Fruit fly (Drosophila melanogaster) whole organism, embryonic: ENCODE results near the gene CG3339.

Experiments used
- Ada2b ChIP-seq: fragments of 200-800 bp; sonication (Bioruptor generic); IDR thresholded peaks from 2 replicates; pipeline ENCODE4 v1.3.6; 2022; ENCODE audit warnings: missing biosample characterization, missing genetic modification characterization
- Adf1 ChIP-seq: fragments of 200-800 bp; sonication (Bioruptor generic); IDR thresholded peaks from 2 replicates; pipeline ENCODE4 v1.3.6; 2022; ENCODE audit warnings: missing biosample characterization, missing genetic modification characterization
- CG10565 ChIP-seq: fragments of 200-800 bp; sonication (Bioruptor generic); optimal IDR thresholded peaks from 3 replicates; lab custom pipeline; 2016; ENCODE audit warnings: missing biosample characterization, mild to moderate bottlenecking, missing genetic modification characterization
- CG11093 ChIP-seq: fragments of 200-800 bp; sonication (Bioruptor generic); IDR thresholded peaks from 3 replicates; pipeline ENCODE4 v1.3.6; 2022; ENCODE audit warnings: missing biosample characterization, missing genetic modification characterization
- CG12236 ChIP-seq: fragments of 200-800 bp; sonication (Bioruptor generic); optimal IDR thresholded peaks from 2 replicates; lab custom pipeline; 2016; ENCODE audit warnings: missing biosample characterization, missing genetic modification characterization
- CG12659 ChIP-seq: fragments of 200-800 bp; sonication (Bioruptor generic); optimal IDR thresholded peaks from 3 replicates; lab custom pipeline; 2017; ENCODE audit warnings: mild to moderate bottlenecking, missing biosample characterization, missing genetic modification reagents, missing genetic modification characterization
- CG15514 ChIP-seq: fragments of 200-800 bp; sonication (Bioruptor generic); optimal IDR thresholded peaks from 3 replicates; lab custom pipeline; 2017; ENCODE audit warnings: missing biosample characterization, missing genetic modification characterization, mild to moderate bottlenecking, moderate library complexity, missing genetic modification reagents
- CG1602 ChIP-seq: fragments of 200-800 bp; sonication (Bioruptor generic); optimal IDR thresholded peaks from 3 replicates; lab custom pipeline; 2016; ENCODE audit warnings: missing biosample characterization, missing genetic modification characterization
- CG1832 ChIP-seq: fragments of 200-800 bp; sonication (Bioruptor generic); optimal IDR thresholded peaks from 2 replicates; lab custom pipeline; 2017; ENCODE audit warnings: missing biosample characterization, mild to moderate bottlenecking, missing genetic modification characterization, inconsistent platforms
- CG2202 ChIP-seq: fragments of 200-800 bp; sonication (Bioruptor generic); optimal IDR thresholded peaks from 2 replicates; lab custom pipeline; 2018; ENCODE audit warnings: missing biosample characterization, mild to moderate bottlenecking, missing genetic modification characterization
- CG2875 ChIP-seq: fragments of 200-800 bp; sonication (Bioruptor generic); optimal IDR thresholded peaks from 2 replicates; lab custom pipeline; 2017; ENCODE audit warnings: missing biosample characterization, mild to moderate bottlenecking, missing genetic modification characterization, missing genetic modification reagents
- CG30431 ChIP-seq: fragments of 200-800 bp; sonication (Bioruptor generic); optimal IDR thresholded peaks from 2 replicates; lab custom pipeline; 2017; ENCODE audit warnings: missing biosample characterization, missing genetic modification characterization
- CG3281 ChIP-seq: fragments of 200-800 bp; sonication (Bioruptor generic); optimal IDR thresholded peaks from 3 replicates; lab custom pipeline; 2017; ENCODE audit warnings: missing biosample characterization, mild to moderate bottlenecking, missing genetic modification characterization
- CG34376 ChIP-seq: fragments of 200-800 bp; sonication (Bioruptor generic); optimal IDR thresholded peaks from 2 replicates; lab custom pipeline; 2018; ENCODE audit warnings: missing biosample characterization, mild to moderate bottlenecking, missing genetic modification characterization
- CG4730 ChIP-seq: fragments of 200-800 bp; sonication (Bioruptor generic); IDR thresholded peaks from 2 replicates; pipeline ENCODE4 v1.3.6; 2022; ENCODE audit warnings: missing biosample characterization, missing genetic modification characterization
- CG5180 ChIP-seq: fragments of 200-800 bp; sonication (Bioruptor generic); optimal IDR thresholded peaks from 3 replicates; lab custom pipeline; 2017; ENCODE audit warnings: missing biosample characterization, missing genetic modification characterization, mild to moderate bottlenecking, moderate library complexity, missing genetic modification reagents
- CG5953 ChIP-seq: fragments of 200-800 bp; sonication (Bioruptor generic); IDR thresholded peaks from 2 replicates; pipeline ENCODE4 v1.3.6; 2022; ENCODE audit warnings: missing biosample characterization, missing genetic modification characterization
- CG6175 ChIP-seq: fragments of 200-800 bp; sonication (Bioruptor generic); IDR thresholded peaks from 3 replicates; pipeline ENCODE4 v1.3.6; 2022; ENCODE audit warnings: missing biosample characterization, missing genetic modification characterization
- CG6654 ChIP-seq: fragments of 200-800 bp; sonication (Bioruptor generic); optimal IDR thresholded peaks from 2 replicates; lab custom pipeline; 2017; ENCODE audit warnings: missing biosample characterization, mild to moderate bottlenecking, missing genetic modification characterization
- CG9215 ChIP-seq: fragments of 200-800 bp; sonication (Bioruptor generic); IDR thresholded peaks from 2 replicates; pipeline ENCODE4 v1.3.6; 2022; ENCODE audit warnings: missing biosample characterization, missing genetic modification characterization
- CG9609 ChIP-seq: fragments of 200-800 bp; sonication (Bioruptor generic); optimal IDR thresholded peaks from 3 replicates; lab custom pipeline; 2016; ENCODE audit warnings: missing biosample characterization, missing genetic modification characterization
- CG9932 ChIP-seq: fragments of 200-800 bp; sonication (Bioruptor generic); IDR thresholded peaks from 2 replicates; pipeline ENCODE4 v1.3.6; 2022; ENCODE audit warnings: missing biosample characterization, missing genetic modification characterization
- D19B ChIP-seq: fragments of 200-800 bp; sonication (Bioruptor generic); optimal IDR thresholded peaks from 2 replicates; lab custom pipeline; 2017; ENCODE audit warnings: missing biosample characterization, mild to moderate bottlenecking, missing genetic modification characterization
- Dp ChIP-seq: fragments of 200-800 bp; sonication (Bioruptor generic); optimal IDR thresholded peaks from 2 replicates; lab custom pipeline; 2018; ENCODE audit warnings: missing biosample characterization, mild to moderate bottlenecking, missing genetic modification characterization, moderate library complexity
- MTF-1 ChIP-seq: fragments of 200-800 bp; sonication (Bioruptor generic); optimal IDR thresholded peaks from 2 replicates; lab custom pipeline; 2018; ENCODE audit warnings: missing biosample characterization, mild to moderate bottlenecking, missing genetic modification characterization, borderline replicate concordance
- Myb ChIP-seq: fragments of 200-800 bp; sonication (Bioruptor generic); optimal IDR thresholded peaks from 2 replicates; lab custom pipeline; 2016; ENCODE audit warnings: missing biosample characterization, missing genetic modification characterization
- Sox100B ChIP-seq: fragments of 200-800 bp; sonication (Bioruptor generic); optimal IDR thresholded peaks from 3 replicates; lab custom pipeline; 2018; ENCODE audit warnings: missing biosample characterization, mild to moderate bottlenecking, missing genetic modification characterization
- az2 ChIP-seq: fragments of 200-800 bp; sonication (Bioruptor generic); optimal IDR thresholded peaks from 3 replicates; lab custom pipeline; 2016; ENCODE audit warnings: missing biosample characterization, missing genetic modification characterization
- bigmax ChIP-seq: fragments of 200-800 bp; sonication (Bioruptor generic); optimal IDR thresholded peaks from 2 replicates; lab custom pipeline; 2018; ENCODE audit warnings: missing biosample characterization, mild to moderate bottlenecking, missing genetic modification characterization
- crp ChIP-seq, 2 experiments: fragments of 200-800 bp; sonication (Bioruptor generic); optimal IDR thresholded peaks; 2 replicates in 1 of 2; 3 replicates in 1 of 2; lab custom pipeline; 2017; ENCODE audit warnings: missing biosample characterization in 2 of 2, missing genetic modification characterization in 2 of 2, mild to moderate bottlenecking in 1 of 2, moderate library complexity in 1 of 2
- disco-r ChIP-seq: fragments of 200-800 bp; sonication (Bioruptor generic); optimal IDR thresholded peaks from 2 replicates; lab custom pipeline; 2016; ENCODE audit warnings: missing biosample characterization, missing genetic modification characterization
- eve ChIP-seq, 2 experiments: fragments of >200 bp; optimal IDR thresholded peaks; 2 replicates each; lab custom pipeline; 2017; ENCODE audit warnings: missing biosample characterization in 2 of 2, missing genetic modification characterization in 2 of 2
- gfzf ChIP-seq: fragments of 200-800 bp; sonication (Bioruptor generic); optimal IDR thresholded peaks from 2 replicates; lab custom pipeline; 2016; ENCODE audit warnings: missing biosample characterization, mild to moderate bottlenecking, missing genetic modification characterization, moderate library complexity
- ind ChIP-seq: fragments of 200-800 bp; sonication (Bioruptor generic); optimal IDR thresholded peaks from 3 replicates; lab custom pipeline; 2016; ENCODE audit warnings: missing biosample characterization, missing genetic modification characterization
- lab ChIP-seq: fragments of 200-800 bp; sonication (Bioruptor generic); optimal IDR thresholded peaks from 3 replicates; lab custom pipeline; 2017; ENCODE audit warnings: missing biosample characterization, missing genetic modification characterization, mild to moderate bottlenecking, moderate library complexity, missing genetic modification reagents
- oc ChIP-seq: fragments of 200-800 bp; sonication (Bioruptor generic); optimal IDR thresholded peaks from 2 replicates; lab custom pipeline; 2018; ENCODE audit warnings: missing biosample characterization, mild to moderate bottlenecking, missing genetic modification characterization, moderate library complexity
- onecut ChIP-seq: fragments of 200-800 bp; sonication (Bioruptor generic); IDR thresholded peaks from 2 replicates; pipeline ENCODE4 v1.3.6; 2022; ENCODE audit warnings: missing biosample characterization, missing genetic modification characterization
- pnt ChIP-seq: fragments of 200-800 bp; sonication (Bioruptor generic); optimal IDR thresholded peaks from 3 replicates; lab custom pipeline; 2016; ENCODE audit warnings: missing biosample characterization, missing genetic modification characterization
- repo ChIP-seq: fragments of 200-800 bp; sonication (Bioruptor generic); optimal IDR thresholded peaks from 2 replicates; lab custom pipeline; 2016; ENCODE audit warnings: missing biosample characterization, missing genetic modification characterization
- row ChIP-seq: fragments of 200-800 bp; sonication (Bioruptor generic); IDR thresholded peaks from 3 replicates; pipeline ENCODE4 v1.3.6; 2022; ENCODE audit warnings: missing biosample characterization, missing genetic modification characterization
- sim ChIP-seq: fragments of 200-800 bp; sonication (Bioruptor generic); IDR thresholded peaks from 2 replicates; pipeline ENCODE4 v1.3.6; 2022; ENCODE audit warnings: missing biosample characterization, missing genetic modification characterization
- sisA ChIP-seq: fragments of 200-800 bp; sonication (Bioruptor generic); IDR thresholded peaks from 2 replicates; pipeline ENCODE4 v1.3.6; 2022; ENCODE audit warnings: missing biosample characterization, missing genetic modification characterization
- slbo ChIP-seq: fragments of 200-800 bp; sonication (Bioruptor generic); IDR thresholded peaks from 2 replicates; pipeline ENCODE4 v1.3.6; 2022; ENCODE audit warnings: missing biosample characterization, missing genetic modification characterization
- sna ChIP-seq: fragments of 200-800 bp; sonication (Bioruptor generic); IDR thresholded peaks from 2 replicates; pipeline ENCODE4 v1.3.6; 2022; ENCODE audit warnings: missing biosample characterization, missing genetic modification characterization; ENCODE audit not compliant: partially characterized antibody
- tgo ChIP-seq: fragments of 200-800 bp; sonication (Bioruptor generic); IDR thresholded peaks from 3 replicates; pipeline ENCODE4 v1.3.6; 2022; ENCODE audit warnings: missing biosample characterization, missing genetic modification characterization
- toy ChIP-seq: fragments of 200-800 bp; sonication (Bioruptor generic); IDR thresholded peaks from 2 replicates; pipeline ENCODE4 v1.3.6; 2022; ENCODE audit warnings: missing biosample characterization, missing genetic modification characterization
- trem ChIP-seq: fragments of 200-800 bp; optimal IDR thresholded peaks from 3 replicates; lab custom pipeline; 2019; ENCODE audit warnings: missing biosample characterization, mild to moderate bottlenecking, missing genetic modification characterization, moderate library complexity
- trh ChIP-seq: fragments of 200-800 bp; sonication (Bioruptor generic); optimal IDR thresholded peaks from 2 replicates; lab custom pipeline; 2016; ENCODE audit warnings: missing biosample characterization, missing genetic modification characterization

CG3339 gene

dm6 chr3R:27289638-27290037 is 32.5 kb downstream of the CG3339 start (continued):
- TF ChIP-seq CG30431 (GFP tag; lab: Kevin White, UChicago), result peak; percentile 19
- no peak for TF ChIP-seq trem (tag; lab: Kevin White, UChicago)
- peak; percentile 45 for TF ChIP-seq ind (GFP tag; lab: Kevin White, UChicago)
- TF ChIP-seq D19B (GFP tag; lab: Kevin White, UChicago), result peak; percentile 11
- no peak for TF ChIP-seq crp (GFP tag; optimal IDR thresholded peaks at IDR 0.05; lab: Kevin White, UChicago)
- TF ChIP-seq CG5953 (GFP tag; lab: Robert Waterston, UW), result no peak
- TF ChIP-seq onecut, result peak; percentile 33
- TF ChIP-seq trh (GFP tag; lab: Kevin White, UChicago), result no peak
- TF ChIP-seq oc (tag; lab: Kevin White, UChicago), result peak; percentile 2
- TF ChIP-seq bigmax (GFP tag; lab: Kevin White, UChicago), result no peak
- no peak for TF ChIP-seq CG6654 (GFP tag; lab: Kevin White, UChicago)
- TF ChIP-seq CG15514 (GFP tag; lab: Kevin White, UChicago), result peak; percentile 15
- TF ChIP-seq repo (GFP tag; lab: Kevin White, UChicago), result no peak
- TF ChIP-seq CG12659, result no peak
- TF ChIP-seq CG34376, result no peak
- peak; percentile 22; the same call in 1 of the 2 replicates for TF ChIP-seq sisA
- TF ChIP-seq CG9215 (GFP tag; lab: Robert Waterston, UW), result peak; percentile 46; the same call in 1 of the 2 replicates
- TF ChIP-seq Ada2b (GFP tag; lab: Robert Waterston, UW), result 0 out of 2 replicates have a peak, but pooled peaks have one; percentile 12
- peak; percentile 70 for TF ChIP-seq lab (GFP tag; lab: Kevin White, UChicago)
- no peak for TF ChIP-seq CG9609 (GFP tag; lab: Kevin White, UChicago)
- TF ChIP-seq CG2202 (tag; lab: Kevin White, UChicago), result no peak
- peak; percentile 61 for TF ChIP-seq CG3281

- TF ChIP-seq sim (GFP tag; lab: Robert Waterston, UW) (no peak), CG9932 (GFP tag; lab: Robert Waterston, UW) (peak; percentile 93), row (GFP tag; lab: Robert Waterston, UW) (peak; percentile 97), gfzf (peak; percentile 96), repo (GFP tag; lab: Kevin White, UChicago) (peak; percentile 81), CG5180 (GFP tag; lab: Kevin White, UChicago) (no peak), sna (GFP tag; lab: Robert Waterston, UW) (peak; percentile 97), tgo (GFP tag; lab: Robert Waterston, UW) (peak; percentile 75), CG4730 (GFP tag; lab: Robert Waterston, UW) (peak; percentile 72), MTF-1 (GFP tag; lab: Kevin White, UChicago) (peak; percentile 20), Sox100B (GFP tag; lab: Kevin White, UChicago) (no peak), Adf1 (GFP tag; lab: Robert Waterston, UW) (peak; percentile 65), az2 (peak; percentile 77), Myb (GFP tag; lab: Kevin White, UChicago) (peak; percentile 81), CG6175 (GFP tag; lab: Robert Waterston, UW) (peak; percentile 64; the same call in 1 of the 3 replicates), CG1602 (GFP tag; lab: Kevin White, UChicago) (peak; percentile 84), CG10565 (peak; percentile 36), pnt (GFP tag; lab: Kevin White, UChicago) (peak; percentile 86), slbo (GFP tag; lab: Robert Waterston, UW) (peak; percentile 92), CG12236 (GFP tag; lab: Kevin White, UChicago) (peak; percentile 64), eve (GFP tag; optimal IDR thresholded peaks at IDR 0.05; lab: Kevin White, UChicago) (no peak), disco-r (peak; percentile 61), CG2875 (no peak), toy (peak; percentile 52; the same call in 1 of the 2 replicates), CG11093 (GFP tag; lab: Robert Waterston, UW) (peak; percentile 67; the same call in 1 of the 3 replicates), CG1832 (GFP tag; lab: Kevin White, UChicago) (no peak), Dp (GFP tag; lab: Kevin White, UChicago) (peak; percentile 37)
These were observed 33.7 kb downstream of the CG3339 start, which contains the start of the genes bigmax and Hmu for dm6 chr3R:27288202-27289135. Gene bigmax (minus strand): TSS chr3R:27288526. Gene Hmu (plus strand): TSS chr3R:27288769.
